Fruit fly (Drosophila melanogaster) whole organism, embryonic: ENCODE data around the gene Or85c.

Source experiments
- Atf6 ChIP-seq: fragments of 200-800 bp; sonication (Bioruptor generic); IDR thresholded peaks from 2 replicates; pipeline ENCODE4 v1.3.6; 2022; ENCODE audit warnings: missing biosample characterization, missing genetic modification characterization
- C15 ChIP-seq: fragments of 200-800 bp; sonication (Bioruptor generic); IDR thresholded peaks from 3 replicates; pipeline ENCODE4 v1.3.6; 2022; ENCODE audit warnings: missing biosample characterization, missing genetic modification characterization
- CG10321 ChIP-seq: fragments of 200-800 bp; sonication (Bioruptor generic); IDR thresholded peaks from 2 replicates; pipeline ENCODE4 v1.3.6; 2022; ENCODE audit warnings: missing biosample characterization, missing genetic modification characterization
- CG12219 ChIP-seq: fragments of 200-800 bp; sonication (Bioruptor generic); optimal IDR thresholded peaks from 3 replicates; lab custom pipeline; 2018; ENCODE audit warnings: missing biosample characterization, mild to moderate bottlenecking, missing genetic modification characterization
- CG12744 ChIP-seq: fragments of 200-800 bp; sonication (Bioruptor generic); optimal IDR thresholded peaks from 2 replicates; lab custom pipeline; 2016; ENCODE audit warnings: missing biosample characterization, missing genetic modification characterization
- CG13123 ChIP-seq: fragments of 200-800 bp; sonication (Bioruptor generic); optimal IDR thresholded peaks from 2 replicates; lab custom pipeline; 2016; ENCODE audit warnings: missing biosample characterization, missing genetic modification characterization
- CG14014 ChIP-seq: fragments of 200-800 bp; sonication (Bioruptor generic); IDR thresholded peaks from 2 replicates; pipeline ENCODE4 v1.3.6; 2022; ENCODE audit warnings: missing biosample characterization, missing genetic modification characterization
- CG2129 ChIP-seq: fragments of 200-800 bp; sonication (Bioruptor generic); IDR thresholded peaks from 2 replicates; pipeline ENCODE4 v1.3.6; 2022; ENCODE audit warnings: missing biosample characterization, missing genetic modification characterization; ENCODE audit not compliant: partially characterized antibody
- CG32772 ChIP-seq: fragments of 200-800 bp; sonication (Bioruptor generic); IDR thresholded peaks from 2 replicates; pipeline ENCODE4 v1.3.6; 2022; ENCODE audit warnings: missing biosample characterization, missing genetic modification characterization
- CG6791 ChIP-seq: fragments of 200-800 bp; sonication (Bioruptor generic); IDR thresholded peaks from 3 replicates; pipeline ENCODE4 v1.3.6; 2022; ENCODE audit warnings: missing biosample characterization, missing genetic modification characterization; ENCODE audit not compliant: partially characterized antibody
- CG6854 ChIP-seq: fragments of 200-800 bp; sonication (Bioruptor generic); optimal IDR thresholded peaks from 3 replicates; lab custom pipeline; 2017; ENCODE audit warnings: missing biosample characterization, mild to moderate bottlenecking, missing genetic modification characterization
- CG8089 ChIP-seq: fragments of 200-800 bp; sonication (Bioruptor generic); optimal IDR thresholded peaks from 3 replicates; lab custom pipeline; 2016; ENCODE audit warnings: missing biosample characterization, missing genetic modification characterization
- CG8281 ChIP-seq: fragments of 200-800 bp; sonication (Bioruptor generic); optimal IDR thresholded peaks from 2 replicates; lab custom pipeline; 2018; ENCODE audit warnings: missing biosample characterization, mild to moderate bottlenecking, missing genetic modification characterization, moderate library complexity
- Camta ChIP-seq: fragments of 200-800 bp; sonication (Bioruptor generic); optimal IDR thresholded peaks from 2 replicates; lab custom pipeline; 2016; ENCODE audit warnings: missing biosample characterization, missing genetic modification characterization
- CrebB ChIP-seq: fragments of 200-800 bp; sonication (Bioruptor generic); optimal IDR thresholded peaks from 3 replicates; lab custom pipeline; 2018; ENCODE audit warnings: missing biosample characterization, mild to moderate bottlenecking, missing genetic modification characterization
- Dad ChIP-seq: fragments of 200-800 bp; sonication (Bioruptor generic); optimal IDR thresholded peaks from 3 replicates; lab custom pipeline; 2016; ENCODE audit warnings: missing biosample characterization, missing genetic modification characterization
- E2f1 ChIP-seq: fragments of 200-800 bp; sonication (Bioruptor generic); IDR thresholded peaks from 2 replicates; pipeline ENCODE4 v1.3.6; 2022; ENCODE audit warnings: missing biosample characterization, missing genetic modification characterization
- Ets65A ChIP-seq: fragments of 200-800 bp; sonication (Bioruptor generic); peaks from one replicate; lab custom pipeline; 2016; ENCODE audit warnings: missing biosample characterization, missing genetic modification characterization
- Fer1 ChIP-seq: fragments of 200-800 bp; sonication (Bioruptor generic); optimal IDR thresholded peaks from 2 replicates; lab custom pipeline; 2017; ENCODE audit warnings: missing biosample characterization, mild to moderate bottlenecking, missing genetic modification characterization
- HHEX ChIP-seq: fragments of 200-800 bp; sonication (Bioruptor generic); optimal IDR thresholded peaks from 3 replicates; lab custom pipeline; 2017; ENCODE audit warnings: missing biosample characterization, mild to moderate bottlenecking, missing genetic modification characterization, missing genetic modification reagents
- MTF-1 ChIP-seq: fragments of 200-800 bp; sonication (Bioruptor generic); optimal IDR thresholded peaks from 2 replicates; lab custom pipeline; 2018; ENCODE audit warnings: missing biosample characterization, mild to moderate bottlenecking, missing genetic modification characterization, borderline replicate concordance
- Oli ChIP-seq: fragments of 200-800 bp; sonication (Bioruptor generic); optimal IDR thresholded peaks from 2 replicates; lab custom pipeline; 2018; ENCODE audit warnings: missing biosample characterization, mild to moderate bottlenecking, missing genetic modification characterization, moderate library complexity
- Rfx ChIP-seq: fragments of 200-800 bp; sonication (Bioruptor generic); IDR thresholded peaks from 2 replicates; pipeline ENCODE4 v1.3.6; 2022; ENCODE audit warnings: missing biosample characterization, missing genetic modification characterization
- Sox102F ChIP-seq: fragments of 200-800 bp; sonication (Bioruptor generic); optimal IDR thresholded peaks from 2 replicates; lab custom pipeline; 2018; ENCODE audit warnings: missing biosample characterization, mild to moderate bottlenecking, missing genetic modification characterization, moderate library complexity
- Stat92E ChIP-seq, 3 experiments: fragments of >200 bp in 2 of 3; fragments of 200-800 bp in 1 of 3; sonication (Bioruptor generic) in 1 of 3; optimal IDR thresholded peaks; 2 replicates each; lab custom pipeline; 2017 to 2019; ENCODE audit warnings: missing biosample characterization in 3 of 3, missing genetic modification characterization in 3 of 3, mild to moderate bottlenecking in 1 of 3, moderate library complexity in 1 of 3
- YL-1 ChIP-seq: fragments of 200-800 bp; sonication (Bioruptor generic); optimal IDR thresholded peaks from 3 replicates; lab custom pipeline; 2017; ENCODE audit warnings: missing biosample characterization, mild to moderate bottlenecking, missing genetic modification characterization
- ash1 ChIP-seq: fragments of 200-800 bp; sonication (Bioruptor generic); optimal IDR thresholded peaks from 2 replicates; lab custom pipeline; 2018; ENCODE audit warnings: missing biosample characterization, mild to moderate bottlenecking, missing genetic modification characterization
- cas ChIP-seq: fragments of 200-800 bp; sonication (Bioruptor generic); IDR thresholded peaks from 2 replicates; pipeline ENCODE4 v1.3.6; 2022; ENCODE audit warnings: missing biosample characterization, missing genetic modification characterization
- chm ChIP-seq: fragments of 200-800 bp; sonication (Bioruptor generic); IDR thresholded peaks from 2 replicates; pipeline ENCODE4 v1.3.6; 2022; ENCODE audit warnings: missing biosample characterization, missing genetic modification characterization
- ci ChIP-seq: fragments of 200-800 bp; sonication (Bioruptor generic); IDR thresholded peaks from 3 replicates; pipeline ENCODE4 v1.3.6; 2022; ENCODE audit warnings: missing biosample characterization, missing genetic modification characterization
- crc ChIP-seq: fragments of 200-800 bp; sonication (Bioruptor generic); optimal IDR thresholded peaks from 2 replicates; lab custom pipeline; 2016; ENCODE audit warnings: missing biosample characterization, missing genetic modification characterization
- dan ChIP-seq: fragments of 200-800 bp; sonication (Bioruptor generic); IDR thresholded peaks from 2 replicates; pipeline ENCODE4 v1.3.6; 2022; ENCODE audit warnings: missing biosample characterization, missing genetic modification characterization
- dimm ChIP-seq: fragments of 200-800 bp; sonication (Bioruptor generic); IDR thresholded peaks from 2 replicates; pipeline ENCODE4 v1.3.6; 2022; ENCODE audit warnings: missing biosample characterization, missing genetic modification characterization
- dmrt11E ChIP-seq: fragments of 200-800 bp; sonication (Bioruptor generic); optimal IDR thresholded peaks from 3 replicates; lab custom pipeline; 2018; ENCODE audit warnings: missing biosample characterization, mild to moderate bottlenecking, missing genetic modification characterization, moderate library complexity
- dmrt99B ChIP-seq: fragments of 200-800 bp; sonication (Bioruptor generic); optimal IDR thresholded peaks from 2 replicates; lab custom pipeline; 2018; ENCODE audit warnings: missing biosample characterization, mild to moderate bottlenecking, missing genetic modification characterization, moderate library complexity
- dpn ChIP-seq, 2 experiments: fragments of 200-800 bp; sonication (Bioruptor generic); optimal IDR thresholded peaks; 3 replicates each; lab custom pipeline; 2016; ENCODE audit warnings: missing biosample characterization in 2 of 2, missing genetic modification characterization in 2 of 2
- emc ChIP-seq: fragments of 200-800 bp; sonication (Bioruptor generic); optimal IDR thresholded peaks from 2 replicates; lab custom pipeline; 2016; ENCODE audit warnings: missing biosample characterization, missing genetic modification characterization
- eyg ChIP-seq: fragments of 200-800 bp; sonication (Bioruptor generic); optimal IDR thresholded peaks from 3 replicates; lab custom pipeline; 2016; ENCODE audit warnings: missing biosample characterization, missing genetic modification characterization
- fd3F ChIP-seq: fragments of 200-800 bp; sonication (Bioruptor generic); optimal IDR thresholded peaks from 2 replicates; lab custom pipeline; 2018; ENCODE audit warnings: missing biosample characterization, mild to moderate bottlenecking, missing genetic modification characterization, moderate library complexity
- ftz-f1 ChIP-seq: fragments of 200-800 bp; sonication (Bioruptor generic); optimal IDR thresholded peaks from 2 replicates; lab custom pipeline; 2016; ENCODE audit warnings: missing biosample characterization, missing genetic modification characterization
- fu2 ChIP-seq: fragments of 200-800 bp; sonication (Bioruptor generic); optimal IDR thresholded peaks from 2 replicates; lab custom pipeline; 2016; ENCODE audit warnings: missing biosample characterization, missing genetic modification characterization
- gfzf ChIP-seq: fragments of 200-800 bp; sonication (Bioruptor generic); optimal IDR thresholded peaks from 2 replicates; lab custom pipeline; 2016; ENCODE audit warnings: missing biosample characterization, mild to moderate bottlenecking, missing genetic modification characterization, moderate library complexity
- kah ChIP-seq: fragments of 200-800 bp; sonication (Bioruptor generic); optimal IDR thresholded peaks from 2 replicates; lab custom pipeline; 2018; ENCODE audit warnings: missing biosample characterization, mild to moderate bottlenecking, missing genetic modification characterization
- p53 ChIP-seq: fragments of 200-800 bp; sonication (Bioruptor generic); optimal IDR thresholded peaks from 2 replicates; lab custom pipeline; 2016; ENCODE audit warnings: missing biosample characterization, missing genetic modification characterization
- stc ChIP-seq: fragments of 200-800 bp; sonication (Bioruptor generic); IDR thresholded peaks from 2 replicates; pipeline ENCODE4 v1.3.6; 2022; ENCODE audit warnings: missing biosample characterization, missing genetic modification characterization
- tgo ChIP-seq: fragments of 200-800 bp; sonication (Bioruptor generic); IDR thresholded peaks from 3 replicates; pipeline ENCODE4 v1.3.6; 2022; ENCODE audit warnings: missing biosample characterization, missing genetic modification characterization
- trem ChIP-seq: fragments of 200-800 bp; optimal IDR thresholded peaks from 3 replicates; lab custom pipeline; 2019; ENCODE audit warnings: missing biosample characterization, mild to moderate bottlenecking, missing genetic modification characterization, moderate library complexity
- ttk ChIP-seq: fragments of 200-800 bp; sonication (Bioruptor generic); IDR thresholded peaks from 2 replicates; pipeline ENCODE4 v2.1.2; 2022; ENCODE audit warnings: missing biosample characterization, missing genetic modification characterization
- wek ChIP-seq: fragments of 200-800 bp; sonication (Bioruptor generic); optimal IDR thresholded peaks from 3 replicates; lab custom pipeline; 2018; ENCODE audit warnings: missing biosample characterization, mild to moderate bottlenecking, missing genetic modification characterization, moderate library complexity
- z ChIP-seq: fragments of 200-800 bp; sonication (Bioruptor generic); IDR thresholded peaks from 3 replicates; pipeline ENCODE4 v1.3.6; 2022; ENCODE audit warnings: missing biosample characterization, missing genetic modification characterization
- zf30C ChIP-seq: fragments of 200-800 bp; sonication (Bioruptor generic); optimal IDR thresholded peaks from 3 replicates; lab custom pipeline; 2018; ENCODE audit warnings: missing biosample characterization, mild to moderate bottlenecking, missing genetic modification characterization

Or85c gene

dm6 chr3R:8482881-8483280 is 29.9 kb downstream of the Or85c start (continued):
- TF ChIP-seq dpn (GFP tag; optimal IDR thresholded peaks at IDR 0.05; lab: Kevin White, UChicago) (peak in 1 of 2 experiments; percentile 59), emc (GFP tag; lab: Kevin White, UChicago) (peak; percentile 39), Fer1 (GFP tag; lab: Kevin White, UChicago) (no peak), dmrt11E (tag; lab: Kevin White, UChicago) (peak; percentile 58), CG12744 (GFP tag; lab: Kevin White, UChicago) (no peak), CG6854 (GFP tag; lab: Kevin White, UChicago) (peak; percentile 15), ftz-f1 (no peak), Stat92E (GFP tag; optimal IDR thresholded peaks at IDR 0.05; lab: Kevin White, UChicago) (no peak), dimm (GFP tag; lab: Robert Waterston, UW) (no peak; the same call in 1 of the 2 replicates), stc (peak; percentile 56), kah (GFP tag; lab: Kevin White, UChicago) (peak; percentile 12), fu2 (no peak), Camta (GFP tag; lab: Kevin White, UChicago) (peak; percentile 55), CG6791 (GFP tag; lab: Robert Waterston, UW) (no peak), E2f1 (GFP tag; lab: Robert Waterston, UW) (peak; percentile 78), chm (GFP tag; lab: Robert Waterston, UW) (peak; percentile 78), Oli (tag; lab: Kevin White, UChicago) (peak; percentile 71), MTF-1 (GFP tag; lab: Kevin White, UChicago) (peak; percentile 59), CG10321 (GFP tag; lab: Robert Waterston, UW) (no peak), CG12219 (GFP tag; lab: Kevin White, UChicago) (peak; percentile 69), trem (tag; lab: Kevin White, UChicago) (no peak), CG2129 (GFP tag; lab: Robert Waterston, UW) (no peak), p53 (no peak), CrebB (tag; lab: Kevin White, UChicago) (peak; percentile 60), Atf6 (GFP tag; lab: Robert Waterston, UW) (peak; percentile 48; the same call in 1 of the 2 replicates), CG14014 (GFP tag; lab: Robert Waterston, UW) (peak; percentile 81; the same call in 1 of the 2 replicates), gfzf (no peak), CG8281 (peak; percentile 39), Dad (GFP tag; lab: Kevin White, UChicago) (peak; percentile 54), C15 (GFP tag; lab: Robert Waterston, UW) (no peak), Rfx (GFP tag; lab: Robert Waterston, UW) (peak; percentile 87), CG32772 (GFP tag; lab: Robert Waterston, UW) (peak; percentile 61), ci (GFP tag; lab: Robert Waterston, UW) (peak; percentile 88), cas (GFP tag; lab: Robert Waterston, UW) (no peak), dmrt99B (peak; percentile 75), Ets65A (GFP tag; lab: Kevin White, UChicago) (peak; percentile 97), CG8089 (GFP tag; lab: Kevin White, UChicago) (peak; percentile 7), YL-1 (GFP tag; lab: Kevin White, UChicago) (no peak), zf30C (GFP tag; lab: Kevin White, UChicago) (peak; percentile 53), Sox102F (GFP tag; lab: Kevin White, UChicago) (peak; percentile 69), HHEX (GFP tag; lab: Kevin White, UChicago) (peak; percentile 72), ttk (peak; percentile 76), z (GFP tag; lab: Robert Waterston, UW) (no peak), crc (GFP tag; lab: Kevin White, UChicago) (peak; percentile 25), CG13123 (GFP tag; lab: Kevin White, UChicago) (no peak), ash1 (GFP tag; lab: Kevin White, UChicago) (no peak), tgo (GFP tag; lab: Robert Waterston, UW) (peak; percentile 74), fd3F (GFP tag; lab: Kevin White, UChicago) (peak; percentile 36), eyg (GFP tag; lab: Kevin White, UChicago) (no peak), wek (peak; percentile 26), dan (GFP tag; lab: Robert Waterston, UW) (0 out of 2 replicates have a peak, but pooled peaks have one; percentile 41)
